Worm (Caenorhabditis elegans) whole organism, young adult: ENCODE data around the gene wht-5.

Source experiments
- F49E8.2 ChIP-seq: sonication (generic microtip); optimal IDR thresholded peaks from 3 replicates; lab custom pipeline; 2017; ENCODE audit warnings: missing genetic modification characterization, mild to moderate bottlenecking, missing compliant biosample characterization, antibody characterized with exemption, moderate library complexity; ENCODE audit not compliant: insufficient read depth
- ama-1 ChIP-seq, 3 experiments: fragments of 150-350 bp in 1 of 3; sonication (generic microtip) in 2 of 3; optimal IDR thresholded peaks; 2 replicates each; lab custom pipeline; 2014 to 2018; ENCODE audit warnings: missing biosample characterization in 2 of 3, missing genetic modification characterization in 2 of 3, missing genetic modification reagents in 2 of 3
- dpl-1 ChIP-seq: fragments of 150-350 bp; optimal IDR thresholded peaks from 2 replicates; lab custom pipeline; 2014; ENCODE audit warnings: missing biosample characterization, missing genetic modification reagents, missing genetic modification characterization
- lag-1 ChIP-seq: fragments of 200-800 bp; sonication (Bioruptor generic); IDR thresholded peaks from 2 replicates; pipeline ENCODE4 v1.3.6; 2022; ENCODE audit warnings: missing genetic modification reagents, missing genetic modification characterization, missing compliant biosample characterization
- lsl-1 ChIP-seq: fragments of 200-800 bp; sonication (Bioruptor generic); optimal IDR thresholded peaks from 2 replicates; lab custom pipeline; 2018; ENCODE audit warnings: mild to moderate bottlenecking, missing genetic modification characterization, moderate library complexity, missing compliant biosample characterization
- lsy-27 ChIP-seq: sonication (generic microtip); optimal IDR thresholded peaks from 2 replicates; lab custom pipeline; 2017; ENCODE audit warnings: missing genetic modification characterization, mild to moderate bottlenecking, missing compliant biosample characterization, antibody characterized with exemption, missing genotype, borderline replicate concordance; ENCODE audit not compliant: insufficient read depth
- mcd-1 ChIP-seq: fragments of 200-800 bp; sonication (Bioruptor generic); IDR thresholded peaks from 2 replicates; pipeline ENCODE4 v1.3.6; 2022; ENCODE audit warnings: missing genetic modification reagents, missing genetic modification characterization, missing compliant biosample characterization
- mes-4 ChIP-seq: sonication (generic microtip); optimal IDR thresholded peaks from 2 replicates; lab custom pipeline; 2016; ENCODE audit warnings: missing genotype, missing genetic modification characterization, missing compliant biosample characterization
- pha-4 ChIP-seq: fragments of 150-350 bp; sonication (generic microtip); optimal IDR thresholded peaks from 2 replicates; lab custom pipeline; 2014; ENCODE audit warnings: missing biosample characterization, missing genetic modification reagents, missing genetic modification characterization

DNA sequence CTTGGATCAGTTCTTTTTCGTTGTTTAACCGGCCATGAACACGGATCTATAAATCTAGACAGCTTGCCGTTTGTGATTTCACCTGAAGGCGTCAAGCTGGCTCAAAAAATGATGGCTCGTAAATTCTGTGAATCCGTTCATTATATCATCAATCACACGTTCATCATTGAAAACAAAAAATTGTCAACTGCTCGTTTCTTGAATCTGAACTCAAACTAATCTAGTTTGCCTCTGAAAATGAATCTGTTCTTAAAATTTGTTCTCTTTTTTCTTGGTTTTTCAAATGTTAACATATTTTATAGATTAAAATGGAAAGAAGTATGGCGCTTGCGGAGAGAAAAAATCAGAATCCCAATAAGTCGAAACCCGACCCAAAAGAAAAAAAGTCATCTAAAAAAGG lies 46.6 kb upstream of the wht-5 start, which contains the start of gene C42C1.8:
- TF ChIP-seq pha-4 (tag; lab: Kevin White, UChicago) (no peak), lag-1 (GFP tag; lab: Robert Waterston, UW) (no peak), lsl-1 (GFP tag; lab: Kevin White, UChicago) (no peak), dpl-1 (GFP tag; lab: Kevin White, UChicago) (no peak), lsy-27 (no peak), mcd-1 (GFP tag; lab: Robert Waterston, UW) (no peak), F49E8.2 (tag; lab: Kevin White, UChicago) (no peak), ama-1 (optimal IDR thresholded peaks at IDR 0.05; lab: Kevin White, UChicago) (no peak), ama-1 (GFP tag; optimal IDR thresholded peaks at IDR 0.05; lab: Kevin White, UChicago) (no peak), mes-4 (tag; lab: Kevin White, UChicago) (no peak)
